Worm (Caenorhabditis elegans) whole organism, late embryonic: ENCODE measurements around the gene R08E5.1.

Experiments
- F13H6.1 ChIP-seq: sonication (generic microtip); optimal IDR thresholded peaks from 2 replicates; lab custom pipeline; 2016; ENCODE audit warnings: missing genetic modification characterization, missing compliant biosample characterization
- K02D7.2 ChIP-seq: sonication (generic microtip); optimal IDR thresholded peaks from 2 replicates; lab custom pipeline; 2017; ENCODE audit warnings: mild to moderate bottlenecking, missing genetic modification characterization, missing compliant biosample characterization
- T23F11.4 ChIP-seq: fragments of 200-800 bp; sonication (Bioruptor generic); optimal IDR thresholded peaks from 2 replicates; lab custom pipeline; 2018; ENCODE audit warnings: mild to moderate bottlenecking, missing genetic modification characterization, missing compliant biosample characterization
- Y22D7AL.16 ChIP-seq: sonication (generic microtip); optimal IDR thresholded peaks from 2 replicates; lab custom pipeline; 2016; ENCODE audit warnings: missing genetic modification characterization, missing compliant biosample characterization
- ama-1 ChIP-seq: fragments of 150-350 bp; optimal IDR thresholded peaks from 2 replicates; lab custom pipeline; 2014
- ceh-22 ChIP-seq: sonication (generic microtip); optimal IDR thresholded peaks from 2 replicates; lab custom pipeline; 2017; ENCODE audit warnings: missing biosample characterization, missing genetic modification characterization
- ceh-30 ChIP-seq: fragments of 150-350 bp; optimal IDR thresholded peaks from 2 replicates; lab custom pipeline; 2014; ENCODE audit warnings: missing biosample characterization, missing genetic modification characterization
- ceh-31 ChIP-seq: sonication (generic microtip); optimal IDR thresholded peaks from 2 replicates; lab custom pipeline; 2016; ENCODE audit warnings: missing genetic modification characterization, missing compliant biosample characterization
- ceh-34 ChIP-seq: sonication (generic microtip); optimal IDR thresholded peaks from 2 replicates; lab custom pipeline; 2016; ENCODE audit warnings: mild to moderate bottlenecking, missing genetic modification characterization, missing compliant biosample characterization
- ceh-45 ChIP-seq: fragments of 200-800 bp; sonication (Bioruptor generic); IDR thresholded peaks from 2 replicates; pipeline ENCODE4 v1.3.6; 2022; ENCODE audit warnings: missing genetic modification reagents, missing genetic modification characterization, missing compliant biosample characterization
- ceh-6 ChIP-seq: fragments of 200-800 bp; sonication (Bioruptor generic); optimal IDR thresholded peaks from 2 replicates; lab custom pipeline; 2018; ENCODE audit warnings: mild to moderate bottlenecking, missing genetic modification characterization, missing compliant biosample characterization
- dmd-4 ChIP-seq: sonication (generic microtip); optimal IDR thresholded peaks from 2 replicates; lab custom pipeline; 2016; ENCODE audit warnings: borderline replicate concordance, missing genetic modification characterization, missing compliant biosample characterization
- dve-1 ChIP-seq: sonication (generic microtip); optimal IDR thresholded peaks from 2 replicates; lab custom pipeline; 2017; ENCODE audit warnings: antibody characterized with exemption, mild to moderate bottlenecking, missing genetic modification characterization, missing compliant biosample characterization
- elt-2 ChIP-seq: sonication (generic microtip); optimal IDR thresholded peaks from 2 replicates; lab custom pipeline; 2016; ENCODE audit warnings: missing genetic modification reagents, missing genetic modification characterization, missing compliant biosample characterization
- fax-1 ChIP-seq: sonication (generic microtip); optimal IDR thresholded peaks from 2 replicates; lab custom pipeline; 2016; ENCODE audit warnings: missing genotype, missing genetic modification characterization, missing compliant biosample characterization
- gmeb-2 ChIP-seq: sonication (generic microtip); optimal IDR thresholded peaks from 2 replicates; lab custom pipeline; 2016; ENCODE audit warnings: missing genetic modification characterization, inconsistent platforms, missing compliant biosample characterization
- hlh-30 ChIP-seq: sonication (generic microtip); optimal IDR thresholded peaks from 2 replicates; lab custom pipeline; 2017; ENCODE audit warnings: antibody characterized with exemption, missing genetic modification characterization, missing compliant biosample characterization; ENCODE audit not compliant: insufficient read depth
- nfya-1 ChIP-seq: sonication (generic microtip); optimal IDR thresholded peaks from 2 replicates; lab custom pipeline; 2017; ENCODE audit warnings: missing genetic modification characterization, mild to moderate bottlenecking, missing compliant biosample characterization, antibody characterized with exemption, moderate library complexity
- nhr-232 ChIP-seq: sonication (generic microtip); optimal IDR thresholded peaks from 2 replicates; lab custom pipeline; 2016; ENCODE audit warnings: missing genetic modification characterization, missing compliant biosample characterization
- odd-2 ChIP-seq: sonication (generic microtip); optimal IDR thresholded peaks from 2 replicates; lab custom pipeline; 2017; ENCODE audit warnings: antibody characterized with exemption, mild to moderate bottlenecking, missing genetic modification characterization, missing compliant biosample characterization
- pag-3 ChIP-seq: sonication (generic microtip); optimal IDR thresholded peaks from 2 replicates; lab custom pipeline; 2016; ENCODE audit warnings: missing compliant biosample characterization, missing genetic modification characterization, borderline replicate concordance
- pat-9 ChIP-seq: fragments of 200-800 bp; sonication (Bioruptor generic); optimal IDR thresholded peaks from 2 replicates; lab custom pipeline; 2018; ENCODE audit warnings: mild to moderate bottlenecking, missing genetic modification characterization, moderate library complexity, missing compliant biosample characterization
- pha-2 ChIP-seq: sonication (generic microtip); optimal IDR thresholded peaks from 2 replicates; lab custom pipeline; 2017; ENCODE audit warnings: mild to moderate bottlenecking, missing genetic modification characterization, missing compliant biosample characterization
- pros-1 ChIP-seq: fragments of 150-350 bp; optimal IDR thresholded peaks from 2 replicates; lab custom pipeline; 2014; ENCODE audit warnings: missing biosample characterization, missing genetic modification reagents, missing genetic modification characterization
- ref-2 ChIP-seq: sonication (generic microtip); optimal IDR thresholded peaks from 2 replicates; lab custom pipeline; 2016; ENCODE audit warnings: missing genetic modification characterization, missing compliant biosample characterization
- ttx-3 ChIP-seq: sonication (generic microtip); optimal IDR thresholded peaks from 2 replicates; lab custom pipeline; 2016; ENCODE audit warnings: missing genetic modification reagents, missing genetic modification characterization, missing compliant biosample characterization
- unc-55 ChIP-seq: sonication (generic microtip); optimal IDR thresholded peaks from 2 replicates; lab custom pipeline; 2017; ENCODE audit warnings: missing biosample characterization, missing genetic modification reagents, missing genetic modification characterization
- zip-5 ChIP-seq: sonication (generic microtip); optimal IDR thresholded peaks from 2 replicates; lab custom pipeline; 2016; ENCODE audit warnings: missing genetic modification characterization, missing compliant biosample characterization
- ztf-16 ChIP-seq: sonication (generic microtip); optimal IDR thresholded peaks from 2 replicates; lab custom pipeline; 2017; ENCODE audit warnings: missing genetic modification characterization, missing compliant biosample characterization

The R08E5.1 gene

ce11 chrV:3761829-3762228 lies 9.5 kb downstream of the R08E5.1 start:
- no peak for TF ChIP-seq odd-2 (tag; lab: Kevin White, UChicago)
- no peak for TF ChIP-seq pros-1 (tag; lab: Kevin White, UChicago)
- TF ChIP-seq ceh-34 (tag; lab: Kevin White, UChicago): no peak
- no peak for TF ChIP-seq dve-1 (tag; lab: Kevin White, UChicago)
- no peak for TF ChIP-seq K02D7.2 (tag; lab: Kevin White, UChicago)
- no peak for TF ChIP-seq ceh-31 (tag; lab: Kevin White, UChicago)
- no peak for TF ChIP-seq nhr-232 (tag; lab: Kevin White, UChicago)
- TF ChIP-seq unc-55 (GFP tag; lab: Kevin White, UChicago): no peak
- TF ChIP-seq pat-9 (tag; lab: Kevin White, UChicago): no peak
- TF ChIP-seq elt-2 (tag; lab: Kevin White, UChicago): no peak
- no peak for TF ChIP-seq pag-3 (tag; lab: Kevin White, UChicago)
- no peak for TF ChIP-seq fax-1 (tag; lab: Kevin White, UChicago)
- TF ChIP-seq ceh-30: no peak
- TF ChIP-seq hlh-30 (tag; lab: Kevin White, UChicago): no peak
- TF ChIP-seq gmeb-2: no peak
- TF ChIP-seq F13H6.1 (tag; lab: Kevin White, UChicago): no peak
- TF ChIP-seq ttx-3 (tag; lab: Kevin White, UChicago): no peak
- TF ChIP-seq dmd-4 (tag; lab: Kevin White, UChicago): no peak
- TF ChIP-seq ceh-22 (tag; lab: Kevin White, UChicago): no peak
- TF ChIP-seq zip-5: no peak

ce11 chrV:3760839-3761238 lies 10.5 kb downstream of the R08E5.1 start, which contains the start of gene oac-55:
Gene oac-55 (plus strand): TSS chrV:3761139.
- TF ChIP-seq T23F11.4 (GFP tag; lab: Kevin White, UChicago) (no peak), ceh-6 (GFP tag; lab: Kevin White, UChicago) (no peak), ceh-22 (tag; lab: Kevin White, UChicago) (no peak), ztf-16 (tag; lab: Kevin White, UChicago) (no peak), ceh-34 (tag; lab: Kevin White, UChicago) (no peak), fax-1 (tag; lab: Kevin White, UChicago) (no peak), Y22D7AL.16 (tag; lab: Kevin White, UChicago) (no peak), pha-2 (no peak)

- TF ChIP-seq ceh-6 (GFP tag; lab: Kevin White, UChicago) (no peak), nfya-1 (tag; lab: Kevin White, UChicago) (peak; percentile 34)
Observed at ce11 chrV:3759419-3759915, 11.9 kb downstream of the R08E5.1 start, which contains the start of gene chk-1. Gene chk-1 (minus strand): TSS chrV:3759469.

- peak; percentile 47 for TF ChIP-seq nfya-1 (tag; lab: Kevin White, UChicago)
- TF ChIP-seq ceh-6 (GFP tag; lab: Kevin White, UChicago): no peak
- peak; percentile 5 for TF ChIP-seq dve-1 (tag; lab: Kevin White, UChicago)
- peak; percentile 34 for TF ChIP-seq unc-55 (GFP tag; lab: Kevin White, UChicago)
- no peak for TF ChIP-seq ceh-22 (tag; lab: Kevin White, UChicago)
- TF ChIP-seq hlh-30 (tag; lab: Kevin White, UChicago): peak; percentile 12
Observed at ce11 chrV:3756887-3757286, 14.4 kb downstream of the R08E5.1 start, which contains the start of gene gid-7. Gene gid-7 (minus strand): TSS chrV:3757074.

ce11 chrV:3750328-3750727 lies 21.0 kb downstream of the R08E5.1 start:
- TF ChIP-seq pat-9 (tag; lab: Kevin White, UChicago): no peak
- no peak for TF ChIP-seq gmeb-2
- no peak for TF ChIP-seq ref-2
- no peak for TF ChIP-seq ceh-31 (tag; lab: Kevin White, UChicago)
- no peak for TF ChIP-seq hlh-30 (tag; lab: Kevin White, UChicago)
- TF ChIP-seq fax-1 (tag; lab: Kevin White, UChicago): no peak
- no peak for TF ChIP-seq elt-2 (tag; lab: Kevin White, UChicago)
- no peak for TF ChIP-seq ceh-45 (GFP tag; lab: Robert Waterston, UW)
- no peak for TF ChIP-seq pros-1 (tag; lab: Kevin White, UChicago)
- no peak for TF ChIP-seq ama-1
- TF ChIP-seq pag-3 (tag; lab: Kevin White, UChicago): no peak
